Worm (Caenorhabditis elegans) whole organism, young adult: Measurements from ENCODE around the gene C47E8.11.

ENCODE experiments used
- B0019.2 ChIP-seq: fragments of 200-800 bp; sonication (Bioruptor generic); conservative IDR thresholded peaks from 2 replicates; pipeline ENCODE4 v1.3.6; 2022; ENCODE audit warnings: missing genetic modification reagents, missing genetic modification characterization, missing compliant biosample characterization
- D2030.7 ChIP-seq: fragments of 200-800 bp; sonication (Bioruptor generic); IDR thresholded peaks from 2 replicates; pipeline ENCODE4 v1.3.6; 2022; ENCODE audit warnings: missing genetic modification reagents, missing genetic modification characterization, missing compliant biosample characterization
- F10E7.11 ChIP-seq: sonication (generic microtip); optimal IDR thresholded peaks from 2 replicates; lab custom pipeline; 2017; ENCODE audit warnings: mild to moderate bottlenecking, missing genetic modification characterization, moderate library complexity, missing compliant biosample characterization
- F33H1.4 ChIP-seq: fragments of 200-800 bp; sonication (Bioruptor generic); IDR thresholded peaks from 2 replicates; pipeline ENCODE4 v1.3.6; 2022; ENCODE audit warnings: missing genetic modification reagents, missing genetic modification characterization, missing compliant biosample characterization
- F37B4.10 ChIP-seq: fragments of 200-800 bp; sonication (Bioruptor generic); IDR thresholded peaks from 2 replicates; pipeline ENCODE4 v1.3.6; 2022; ENCODE audit warnings: missing genetic modification characterization, missing compliant biosample characterization
- F39B2.1 ChIP-seq: fragments of 200-800 bp; sonication (Bioruptor generic); IDR thresholded peaks from 2 replicates; pipeline ENCODE4 v1.3.6; 2022; ENCODE audit warnings: missing genetic modification reagents, missing genetic modification characterization, missing compliant biosample characterization
- F57A8.1 ChIP-seq: fragments of 200-800 bp; sonication (Bioruptor generic); optimal IDR thresholded peaks from 2 replicates; lab custom pipeline; 2018; ENCODE audit warnings: mild to moderate bottlenecking, missing genetic modification characterization, moderate library complexity, missing compliant biosample characterization
- K11D2.4 ChIP-seq: fragments of 200-800 bp; sonication (Bioruptor generic); IDR thresholded peaks from 2 replicates; pipeline ENCODE4 v1.3.6; 2022; ENCODE audit warnings: missing genetic modification reagents, missing genetic modification characterization, missing compliant biosample characterization
- Y53F4B.3 ChIP-seq: fragments of 200-800 bp; sonication (Bioruptor generic); IDR thresholded peaks from 2 replicates; pipeline ENCODE4 v1.3.6; 2022; ENCODE audit warnings: missing genetic modification reagents, missing genetic modification characterization, missing compliant biosample characterization
- ZK185.1 ChIP-seq: sonication (generic microtip); optimal IDR thresholded peaks from 2 replicates; lab custom pipeline; 2016; ENCODE audit warnings: mild to moderate bottlenecking, missing genetic modification characterization, missing compliant biosample characterization; ENCODE audit not compliant: poor library complexity, severe bottlenecking
- aptf-3 ChIP-seq: fragments of 200-800 bp; sonication (Bioruptor generic); IDR thresholded peaks from 2 replicates; pipeline ENCODE4 v1.3.6; 2022; ENCODE audit warnings: missing genetic modification characterization, missing compliant biosample characterization
- attf-5 ChIP-seq: fragments of 200-800 bp; sonication (Bioruptor generic); optimal IDR thresholded peaks from 2 replicates; lab custom pipeline; 2018; ENCODE audit warnings: mild to moderate bottlenecking, missing genetic modification characterization, missing compliant biosample characterization
- attf-6 ChIP-seq: fragments of 200-800 bp; sonication (Bioruptor generic); IDR thresholded peaks from 2 replicates; pipeline ENCODE4 v1.3.6; 2022; ENCODE audit warnings: missing genetic modification reagents, missing genetic modification characterization, missing compliant biosample characterization
- bed-2 ChIP-seq: fragments of 200-800 bp; sonication (Bioruptor generic); IDR thresholded peaks from 2 replicates; pipeline ENCODE4 v1.3.6; 2022; ENCODE audit warnings: missing genetic modification reagents, missing genetic modification characterization, missing compliant biosample characterization
- cebp-2 ChIP-seq: fragments of 200-800 bp; sonication (Bioruptor generic); IDR thresholded peaks from 2 replicates; pipeline ENCODE4 v1.3.6; 2022; ENCODE audit warnings: missing genetic modification characterization, missing compliant biosample characterization
- ceh-100 ChIP-seq: fragments of 200-800 bp; sonication (Bioruptor generic); IDR thresholded peaks from 2 replicates; pipeline ENCODE4 v1.3.6; 2022; ENCODE audit warnings: missing genetic modification reagents, missing genetic modification characterization, missing compliant biosample characterization
- ceh-27 ChIP-seq: fragments of 200-800 bp; sonication (Bioruptor generic); optimal IDR thresholded peaks from 2 replicates; lab custom pipeline; 2018; ENCODE audit warnings: mild to moderate bottlenecking, missing genetic modification characterization, moderate library complexity, missing compliant biosample characterization
- ceh-79 ChIP-seq: sonication (generic microtip); optimal IDR thresholded peaks from 2 replicates; lab custom pipeline; 2017; ENCODE audit warnings: mild to moderate bottlenecking, missing genetic modification characterization, missing compliant biosample characterization
- ceh-91 ChIP-seq: fragments of 200-800 bp; sonication (Bioruptor generic); IDR thresholded peaks from 2 replicates; pipeline ENCODE4 v1.3.6; 2022; ENCODE audit warnings: missing genetic modification reagents, missing genetic modification characterization, missing compliant biosample characterization
- die-1 ChIP-seq: sonication (generic microtip); optimal IDR thresholded peaks from 2 replicates; lab custom pipeline; 2016; ENCODE audit warnings: missing genotype, mild to moderate bottlenecking, missing genetic modification characterization, missing compliant biosample characterization
- dpff-1 ChIP-seq: sonication (generic microtip); optimal IDR thresholded peaks from 2 replicates; lab custom pipeline; 2017; ENCODE audit warnings: mild to moderate bottlenecking, missing genetic modification characterization, missing compliant biosample characterization
- dpl-1 ChIP-seq: fragments of 150-350 bp; optimal IDR thresholded peaks from 2 replicates; lab custom pipeline; 2014; ENCODE audit warnings: missing biosample characterization, missing genetic modification reagents, missing genetic modification characterization
- efl-1 ChIP-seq: fragments of 150-350 bp; optimal IDR thresholded peaks from 2 replicates; lab custom pipeline; 2014; ENCODE audit warnings: missing biosample characterization, missing genetic modification reagents, missing genetic modification characterization
- egl-18 ChIP-seq: fragments of 200-800 bp; sonication (Bioruptor generic); IDR thresholded peaks from 2 replicates; pipeline ENCODE4 v1.3.6; 2022; ENCODE audit warnings: missing genetic modification reagents, missing genetic modification characterization, missing compliant biosample characterization
- let-607 ChIP-seq, 2 experiments: fragments of 200-800 bp in 1 of 2; sonication (Bioruptor generic) in 1 of 2; sonication (generic microtip) in 1 of 2; optimal IDR thresholded peaks; 2 replicates each; lab custom pipeline; 2016 to 2018; ENCODE audit warnings: mild to moderate bottlenecking in 2 of 2, missing compliant biosample characterization in 2 of 2, missing genetic modification characterization in 2 of 2, moderate library complexity in 2 of 2, missing genotype in 1 of 2
- lsl-1 ChIP-seq: fragments of 200-800 bp; sonication (Bioruptor generic); optimal IDR thresholded peaks from 2 replicates; lab custom pipeline; 2018; ENCODE audit warnings: mild to moderate bottlenecking, missing genetic modification characterization, moderate library complexity, missing compliant biosample characterization
- mel-28 ChIP-seq: sonication (generic microtip); optimal IDR thresholded peaks from 2 replicates; lab custom pipeline; 2016; ENCODE audit warnings: borderline replicate concordance, mild to moderate bottlenecking, missing genetic modification characterization, missing compliant biosample characterization
- nfyb-1 ChIP-seq: fragments of 200-800 bp; sonication (Bioruptor generic); IDR thresholded peaks from 2 replicates; pipeline ENCODE4 v1.3.6; 2022; ENCODE audit warnings: missing genetic modification reagents, missing genetic modification characterization, missing compliant biosample characterization
- nhr-27 ChIP-seq: fragments of 200-800 bp; sonication (Bioruptor generic); optimal IDR thresholded peaks from 2 replicates; lab custom pipeline; 2018; ENCODE audit warnings: mild to moderate bottlenecking, missing genetic modification characterization, moderate library complexity, missing compliant biosample characterization
- nhr-90 ChIP-seq: sonication (generic microtip); optimal IDR thresholded peaks from 2 replicates; lab custom pipeline; 2016; ENCODE audit warnings: missing genotype, mild to moderate bottlenecking, missing genetic modification characterization, missing compliant biosample characterization
- sdz-38 ChIP-seq: sonication (generic microtip); optimal IDR thresholded peaks from 2 replicates; lab custom pipeline; 2016; ENCODE audit warnings: missing genotype, missing genetic modification characterization, missing compliant biosample characterization
- tbp1 ChIP-seq: fragments of 200-800 bp; sonication (Bioruptor generic); optimal IDR thresholded peaks from 2 replicates; lab custom pipeline; 2018; ENCODE audit warnings: mild to moderate bottlenecking, missing genetic modification characterization, missing compliant biosample characterization
- xnd-1 ChIP-seq: sonication (generic microtip); optimal IDR thresholded peaks from 2 replicates; lab custom pipeline; 2016; ENCODE audit warnings: missing genotype, missing genetic modification reagents, missing genetic modification characterization, missing compliant biosample characterization
- zfh-2 ChIP-seq: fragments of 200-800 bp; sonication (Bioruptor generic); conservative IDR thresholded peaks from 2 replicates; pipeline ENCODE4 v1.3.6; 2022; ENCODE audit warnings: missing genetic modification reagents, missing genetic modification characterization, missing compliant biosample characterization
- ztf-18 ChIP-seq: sonication (generic microtip); optimal IDR thresholded peaks from 2 replicates; lab custom pipeline; 2016; ENCODE audit warnings: missing genotype, mild to moderate bottlenecking, missing genetic modification characterization, missing compliant biosample characterization
- ztf-22 ChIP-seq: fragments of 200-800 bp; sonication (Bioruptor generic); optimal IDR thresholded peaks from 2 replicates; lab custom pipeline; 2018; ENCODE audit warnings: mild to moderate bottlenecking, missing genetic modification characterization, moderate library complexity, missing compliant biosample characterization
- ztf-26 ChIP-seq: sonication (generic microtip); optimal IDR thresholded peaks from 2 replicates; lab custom pipeline; 2017; ENCODE audit warnings: missing genetic modification characterization, missing compliant biosample characterization
- ztf-6 ChIP-seq: fragments of 200-800 bp; sonication (Bioruptor generic); IDR thresholded peaks from 2 replicates; pipeline ENCODE4 v1.3.6; 2022; ENCODE audit warnings: missing genetic modification reagents, missing genetic modification characterization, missing compliant biosample characterization

C47E8.11 gene

DNA sequence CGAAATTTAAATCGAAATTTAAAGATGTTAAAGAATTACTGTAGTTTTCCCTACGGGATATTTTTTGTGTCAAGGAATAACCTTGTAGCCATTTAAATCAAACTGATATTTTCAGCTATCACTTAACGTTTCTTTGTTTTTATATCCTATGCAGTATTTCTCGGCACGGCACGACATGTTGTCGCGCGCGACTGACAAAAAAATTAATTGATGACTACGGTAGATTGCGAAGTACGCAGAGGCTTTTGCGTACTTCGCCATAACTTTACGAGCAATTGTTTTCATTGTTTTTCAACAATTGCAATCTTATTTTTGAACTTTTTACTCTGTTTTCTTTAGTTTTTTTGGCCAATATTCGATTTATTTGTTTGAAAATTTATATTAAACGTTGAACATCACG lies 9.6 kb downstream of the C47E8.11 start (continued):
- no peak for TF ChIP-seq F37B4.10 (GFP tag; lab: Robert Waterston, UW)
- no peak for TF ChIP-seq dpff-1 (tag; lab: Kevin White, UChicago)
- TF ChIP-seq efl-1, result peak; percentile 9
- no peak for TF ChIP-seq bed-2 (GFP tag; lab: Robert Waterston, UW)
- no peak for TF ChIP-seq dpl-1 (GFP tag; lab: Kevin White, UChicago)
- TF ChIP-seq ZK185.1 (tag; lab: Kevin White, UChicago), result no peak
- TF ChIP-seq attf-6 (GFP tag; lab: Robert Waterston, UW), result no peak
- TF ChIP-seq die-1 (tag; lab: Kevin White, UChicago), result no peak

DNA sequence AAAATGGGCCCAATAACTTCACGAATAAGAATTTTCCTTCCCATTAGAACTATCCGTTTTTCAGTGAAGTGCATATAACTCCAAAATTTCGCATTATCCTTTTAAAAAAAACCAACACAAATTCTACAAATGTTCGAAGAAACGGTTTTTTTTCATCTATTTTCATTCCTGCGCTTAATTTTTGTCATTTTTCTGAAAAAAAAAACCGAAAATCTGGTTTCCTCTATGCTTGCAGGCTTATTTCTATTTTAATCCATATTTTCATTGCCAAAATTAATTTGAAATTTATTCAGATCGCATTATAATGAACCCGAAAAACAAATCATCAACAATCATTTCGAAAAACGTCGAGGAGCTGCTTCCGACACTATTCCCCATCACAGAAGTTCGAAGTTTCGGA lies 10.2 kb downstream of the C47E8.11 start, which contains the start of gene set-5:
TSS of gene set-5 (plus strand) at position 301 of the 400 bp plus-strand sequence.
- TF ChIP-seq ceh-79 (tag; lab: Kevin White, UChicago) (no peak), Y53F4B.3 (GFP tag; lab: Robert Waterston, UW) (no peak), F57A8.1 (no peak), zfh-2 (GFP tag; lab: Robert Waterston, UW) (no peak)

DNA sequence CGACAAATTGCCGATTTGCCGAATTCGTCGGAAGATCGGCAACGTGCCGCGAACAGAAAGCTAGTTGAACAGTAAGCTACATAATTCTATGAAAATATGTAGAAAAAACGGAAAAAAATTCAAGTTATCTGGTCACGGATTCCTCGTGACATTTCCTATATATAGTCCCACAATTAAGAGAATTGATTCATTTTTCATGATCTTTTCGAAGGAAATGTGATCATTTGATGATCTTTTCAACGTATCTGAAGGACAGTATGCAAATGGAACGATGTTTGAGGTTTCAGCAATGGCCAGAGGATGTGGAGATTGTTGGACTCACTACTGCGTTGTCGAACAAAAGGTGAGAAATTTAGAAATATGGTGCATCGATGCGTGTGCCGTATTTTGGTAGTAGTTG lies 19.5 kb downstream of the C47E8.11 start, which contains the start of gene R08A2.9:
TSS of gene R08A2.9 (plus strand) at position 301 of the 400 bp plus-strand sequence.
- TF ChIP-seq F33H1.4 (GFP tag; lab: Robert Waterston, UW) (no peak), ceh-100 (GFP tag; lab: Robert Waterston, UW) (no peak), ztf-26 (no peak), nfyb-1 (GFP tag; lab: Robert Waterston, UW) (no peak), ceh-91 (GFP tag; lab: Robert Waterston, UW) (no peak), egl-18 (no peak), attf-5 (GFP tag; lab: Kevin White, UChicago) (no peak), F39B2.1 (no peak), ztf-18 (no peak), nhr-90 (tag; lab: Kevin White, UChicago) (no peak), K11D2.4 (GFP tag; lab: Robert Waterston, UW) (no peak), bed-2 (GFP tag; lab: Robert Waterston, UW) (no peak), nhr-27 (tag; lab: Kevin White, UChicago) (no peak), lsl-1 (GFP tag; lab: Kevin White, UChicago) (no peak), xnd-1 (no peak), aptf-3 (GFP tag; lab: Robert Waterston, UW) (no peak), sdz-38 (tag; lab: Kevin White, UChicago) (no peak), F57A8.1 (no peak)
- TF ChIP-seq, all 124 proteins: peak for 0

DNA sequence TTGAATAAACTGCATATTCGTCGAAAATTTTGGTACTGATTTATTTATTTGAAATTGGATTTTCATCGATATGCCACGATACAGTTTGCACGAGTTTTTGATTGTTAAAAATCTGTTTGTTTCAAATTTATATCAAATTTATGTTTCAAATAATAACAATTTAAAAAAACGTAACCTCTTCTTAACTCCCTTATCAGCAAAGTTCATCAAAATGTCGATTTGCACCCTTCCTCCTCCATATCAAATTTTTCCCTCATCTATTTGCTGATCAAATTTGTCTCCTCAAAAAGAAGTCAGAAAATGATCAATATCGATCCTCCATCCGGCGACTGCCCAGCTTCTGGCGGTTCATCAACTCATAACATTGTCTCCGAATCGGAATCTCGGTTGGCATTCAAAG lies 22.7 kb downstream of the C47E8.11 start, which contains the start of gene ssp-33:
TSS of gene ssp-33 (plus strand) at position 301 of the 400 bp plus-strand sequence.
- TF ChIP-seq ceh-27 (GFP tag; lab: Kevin White, UChicago), result no peak
- no peak for TF ChIP-seq ztf-22 (GFP tag; lab: Kevin White, UChicago)
- no peak for TF ChIP-seq cebp-2 (GFP tag; lab: Robert Waterston, UW)
- no peak for TF ChIP-seq egl-18
- TF ChIP-seq ztf-6 (GFP tag; lab: Robert Waterston, UW), result no peak
- TF ChIP-seq F39B2.1, result no peak
- TF ChIP-seq mel-28 (tag; lab: Kevin White, UChicago), result no peak
- no peak for TF ChIP-seq bed-2 (GFP tag; lab: Robert Waterston, UW)
- TF ChIP-seq ZK185.1 (tag; lab: Kevin White, UChicago), result no peak
- no peak for TF ChIP-seq D2030.7 (GFP tag; lab: Robert Waterston, UW)
- TF ChIP-seq let-607 (tag; optimal IDR thresholded peaks at IDR 0.05; lab: Kevin White, UChicago), result no peak
- no peak for TF ChIP-seq tbp1 (GFP tag; lab: Kevin White, UChicago)
- no peak for TF ChIP-seq B0019.2
- TF ChIP-seq ztf-18, result no peak
- no peak for TF ChIP-seq F10E7.11
